Worm (Caenorhabditis elegans): ENCODE results near the gene R12B2.13.

R12B2.13 gene

ce11 chrIII:5869429-5869828, 36.2 kb upstream of the R12B2.13 start, which contains the start of gene F01F1.15:
Gene F01F1.15 (minus strand): TSS chrIII:5869529.
- TF ChIP-seq Y48G9A.11 (GFP tag; IDR thresholded peaks at IDR 0.05) (no peak), ceh-28 (tag; optimal IDR thresholded peaks at IDR 0.05) (no peak), lin-39 (tag; optimal IDR thresholded peaks at IDR 0.05) (no peak), nhr-25 (tag; optimal IDR thresholded peaks at IDR 0.05; ENCODE audit: borderline replicate concordance, insufficient read depth) (no peak), ceh-44 (GFP tag; IDR thresholded peaks at IDR 0.05) (no peak), Y75B8A.6 (GFP tag; IDR thresholded peaks at IDR 0.05) (no peak)

DNA sequence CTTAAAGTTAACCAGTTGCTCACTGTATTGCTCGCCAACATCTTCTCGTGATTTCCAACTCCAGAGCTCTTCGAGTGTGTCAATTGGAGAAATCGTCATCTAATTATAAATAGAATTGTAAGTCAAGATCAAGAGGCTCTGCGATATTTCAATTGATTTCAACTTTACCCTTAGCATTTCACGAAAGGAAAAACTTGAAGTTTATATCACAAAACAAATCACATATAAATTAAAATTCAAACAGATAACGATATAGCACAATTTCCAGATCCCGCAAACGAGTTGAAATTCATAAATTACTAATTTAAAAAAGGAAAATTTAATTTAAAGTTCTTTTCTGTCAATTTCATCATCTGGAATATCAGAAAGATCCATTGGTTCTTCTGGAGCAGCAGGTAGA, 35.1 kb upstream of the R12B2.13 start, which contains the start of gene eng-1:
TSS of gene eng-1 (minus strand) at position 101 of the 400 bp plus-strand sequence.
- TF ChIP-seq lin-13 (GFP tag; optimal IDR thresholded peaks at IDR 0.05) (no peak), aha-1 (tag) (peak; percentile 58)

DNA sequence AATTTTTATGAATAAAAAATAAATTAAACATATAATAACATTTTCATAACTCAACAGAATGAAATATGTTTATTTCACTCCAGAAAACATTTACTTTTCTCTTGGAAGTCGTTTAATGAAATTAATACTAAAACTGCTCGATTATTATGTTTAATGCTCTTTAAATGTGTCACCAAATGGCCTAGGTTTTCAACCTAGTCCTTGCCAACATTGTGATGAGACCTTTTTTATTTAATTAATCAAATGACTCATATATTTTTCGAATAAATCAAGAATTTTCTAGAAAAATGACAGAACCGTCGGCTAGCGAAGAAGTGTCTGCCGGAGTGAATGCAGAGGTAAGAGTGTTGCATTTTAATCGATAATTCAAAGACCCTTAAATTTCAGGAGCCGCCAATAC, 31.0 kb upstream of the R12B2.13 start, which contains the start of gene rabn-5:
TSS of gene rabn-5 (plus strand) at position 284 of the 400 bp plus-strand sequence.
- TF ChIP-seq pqm-1 (tag; optimal IDR thresholded peaks at IDR 0.05) (no peak), unc-39 (tag; optimal IDR thresholded peaks at IDR 0.05) (no peak), php-3 (GFP tag; IDR thresholded peaks at IDR 0.05) (no peak), duxl-1 (tag; optimal IDR thresholded peaks at IDR 0.05; ENCODE audit: poor library complexity) (no peak), vab-7 (GFP tag; IDR thresholded peaks at IDR 0.05) (no peak), zip-2 (tag; optimal IDR thresholded peaks at IDR 0.05) (no peak), nhr-25 (tag; optimal IDR thresholded peaks at IDR 0.05; ENCODE audit: borderline replicate concordance, insufficient read depth) (no peak), ctbp-1 (GFP tag; IDR thresholded peaks at IDR 0.05) (no peak), hlh-30 (tag; optimal IDR thresholded peaks at IDR 0.05; ENCODE audit: insufficient read depth) (peak; percentile 40), R02D3.7 (tag; optimal IDR thresholded peaks at IDR 0.05) (no peak), ztf-7 (tag; optimal IDR thresholded peaks at IDR 0.05) (no peak), mes-2 (tag; optimal IDR thresholded peaks at IDR 0.05; ENCODE audit: poor library complexity, severe bottlenecking) (peak; percentile 64), nhr-11 (tag; optimal IDR thresholded peaks at IDR 0.05) (no peak), lin-38 (GFP tag; IDR thresholded peaks at IDR 0.05) (no peak), fkh-10 (GFP tag; optimal IDR thresholded peaks at IDR 0.05) (no peak), snpc-4 (tag; optimal IDR thresholded peaks at IDR 0.05) (no peak)

DNA sequence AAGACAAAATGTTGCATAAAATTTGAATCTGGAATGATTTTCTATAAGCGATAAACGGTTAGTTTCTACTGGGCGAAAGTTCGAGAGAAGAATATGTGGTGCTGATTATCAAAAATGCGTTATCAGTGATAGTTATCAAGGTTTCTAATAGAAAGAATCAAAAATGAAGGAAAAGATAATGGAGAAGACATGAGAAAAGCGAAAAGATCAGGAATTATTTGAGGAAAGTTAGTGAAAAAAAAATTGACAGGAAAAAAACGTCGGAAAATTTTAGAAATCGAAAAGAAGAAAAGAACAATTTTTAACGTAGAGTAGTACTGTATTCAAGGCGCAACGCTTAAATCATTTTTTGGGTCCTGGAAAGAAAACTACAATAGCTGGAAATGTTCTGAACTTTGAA, 30.5 kb upstream of the R12B2.13 start, which contains the start of gene dnpp-1:
TSS of gene dnpp-1 (minus strand) at position 30 of the 400 bp plus-strand sequence.
- no peak for TF ChIP-seq tag-97 (GFP tag; IDR thresholded peaks at IDR 0.05)
- TF ChIP-seq dmd-6 (GFP tag; IDR thresholded peaks at IDR 0.05) = peak; percentile 49; the same call in 1 of the 2 replicates
- peak; percentile 97 for TF ChIP-seq pqm-1 (tag; optimal IDR thresholded peaks at IDR 0.05)
- TF ChIP-seq ctbp-1 (GFP tag; IDR thresholded peaks at IDR 0.05) = no peak
- peak; percentile 71 for TF ChIP-seq dve-1 (tag; optimal IDR thresholded peaks at IDR 0.05; ENCODE audit: insufficient read depth)
- TF ChIP-seq hlh-11 (tag; optimal IDR thresholded peaks at IDR 0.05) = peak; percentile 39
- TF ChIP-seq nhr-28 (tag; optimal IDR thresholded peaks at IDR 0.05) = peak; percentile 41
- TF ChIP-seq unc-39 (tag; optimal IDR thresholded peaks at IDR 0.05) = no peak
- TF ChIP-seq sdz-12 (GFP tag; optimal IDR thresholded peaks at IDR 0.05) = no peak
- TF ChIP-seq ces-1 (GFP tag; optimal IDR thresholded peaks at IDR 0.05) = no peak
- TF ChIP-seq F49E8.2 (tag; optimal IDR thresholded peaks at IDR 0.05; ENCODE audit: borderline replicate concordance) = no peak
- TF ChIP-seq lin-1 (GFP tag; IDR thresholded peaks at IDR 0.05) = no peak
- TF ChIP-seq dpl-1 (GFP tag; optimal IDR thresholded peaks at IDR 0.05) = no peak
- no peak for TF ChIP-seq daf-16 (GFP tag; optimal IDR thresholded peaks at IDR 0.05)
- TF ChIP-seq daf-16 (tag; optimal IDR thresholded peaks at IDR 0.05) = peak; percentile 48
- no peak for TF ChIP-seq T26A8.4 (GFP tag; IDR thresholded peaks at IDR 0.05)
